Worm (Caenorhabditis elegans): ENCODE measurements around the gene Y45G5AM.7.
A peak's percentile ranks its signal among the peaks of the same experiment; 100 is the strongest.

Y45G5AM.7 gene

ce11 chrV:4185885-4186284 lies 15.8 kb upstream of the Y45G5AM.7 start:
- TF ChIP-seq dmd-4 (tag; optimal IDR thresholded peaks at IDR 0.05) (no peak), Y55F3AM.14 (GFP tag; optimal IDR thresholded peaks at IDR 0.05) (no peak), ztf-4 (tag; optimal IDR thresholded peaks at IDR 0.05) (no peak), fos-1 (tag; optimal IDR thresholded peaks at IDR 0.05) (peak; percentile 5)

DNA sequence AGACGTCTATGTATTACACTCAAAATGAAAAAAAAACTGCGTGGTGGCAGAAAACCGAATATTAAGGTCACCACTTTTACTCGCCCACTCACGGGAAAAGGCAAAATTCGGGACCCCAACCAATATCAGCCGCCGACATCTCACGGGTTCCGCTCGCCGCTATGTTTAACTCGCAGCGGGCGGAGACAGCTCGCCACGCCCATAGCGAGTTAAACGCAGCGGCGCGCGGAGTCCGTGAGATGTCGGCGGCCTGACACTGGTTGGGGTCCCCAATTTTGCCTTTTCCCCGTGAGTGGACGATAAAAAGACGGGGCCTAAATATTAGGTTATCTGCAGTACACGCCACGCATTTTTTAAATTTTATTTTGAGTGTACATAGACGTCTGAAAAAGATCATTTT lies 12.5 kb upstream of the Y45G5AM.7 start:
- TF ChIP-seq lin-13 (GFP tag; optimal IDR thresholded peaks at IDR 0.05) (no peak), mdl-1 (tag; optimal IDR thresholded peaks at IDR 0.05) (no peak), mab-5 (tag; optimal IDR thresholded peaks at IDR 0.05) (no peak), peb-1 (tag; optimal IDR thresholded peaks at IDR 0.05) (no peak), nhr-237 (tag; optimal IDR thresholded peaks at IDR 0.05) (no peak), ama-1 (optimal IDR thresholded peaks at IDR 0.05) (no peak), alr-1 (tag; optimal IDR thresholded peaks at IDR 0.05) (no peak), sem-4 (tag; optimal IDR thresholded peaks at IDR 0.05) (no peak), nhr-21 (tag; optimal IDR thresholded peaks at IDR 0.05) (no peak), unc-55 (GFP tag; optimal IDR thresholded peaks at IDR 0.05) (no peak), ZK546.5 (tag; optimal IDR thresholded peaks at IDR 0.05) (no peak), nhr-6 (tag; optimal IDR thresholded peaks at IDR 0.05) (no peak), mbf-1 (tag; optimal IDR thresholded peaks at IDR 0.05) (no peak), ceh-82 (tag; optimal IDR thresholded peaks at IDR 0.05) (no peak), skn-1 (tag; optimal IDR thresholded peaks at IDR 0.05) (no peak)

ce11 chrV:4181727-4182126 lies 11.7 kb upstream of the Y45G5AM.7 start:
- TF ChIP-seq unc-55 (GFP tag; optimal IDR thresholded peaks at IDR 0.05) (no peak), lsy-2 (tag; optimal IDR thresholded peaks at IDR 0.05) (no peak), ceh-82 (tag; optimal IDR thresholded peaks at IDR 0.05) (no peak), ama-1 (optimal IDR thresholded peaks at IDR 0.05) (no peak)

DNA sequence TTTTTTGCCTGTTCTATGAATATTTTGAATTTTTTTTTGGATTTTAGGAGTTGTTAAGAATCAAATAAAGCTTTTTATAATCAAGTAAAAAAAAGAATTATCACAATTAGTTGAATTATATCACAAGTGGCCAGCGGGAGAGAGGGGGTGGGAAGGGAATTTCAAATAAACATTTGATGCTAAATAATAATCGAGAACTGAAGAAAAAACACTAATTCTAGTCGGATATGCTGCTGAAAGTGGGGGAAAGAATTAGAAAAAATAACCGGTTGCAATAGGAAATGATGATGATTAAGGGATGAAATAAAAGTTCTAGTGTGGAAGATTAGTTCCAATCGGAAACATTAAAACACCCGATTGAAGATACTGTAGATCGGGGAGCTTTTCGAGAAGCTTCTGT lies 11.2 kb upstream of the Y45G5AM.7 start:
- TF ChIP-seq Y55F3AM.14 (GFP tag; optimal IDR thresholded peaks at IDR 0.05): no peak
- TF ChIP-seq skn-1 (tag; optimal IDR thresholded peaks at IDR 0.05): no peak
- TF ChIP-seq lin-11 (tag; optimal IDR thresholded peaks at IDR 0.05): no peak
- no peak for TF ChIP-seq unc-39 (tag; optimal IDR thresholded peaks at IDR 0.05)
- TF ChIP-seq sma-9 (GFP tag; optimal IDR thresholded peaks at IDR 0.05): no peak
- TF ChIP-seq sma-9 (tag; optimal IDR thresholded peaks at IDR 0.05): no peak
- TF ChIP-seq sma-3 (GFP tag; optimal IDR thresholded peaks at IDR 0.05): no peak
- no peak for TF ChIP-seq ZK546.5 (tag; optimal IDR thresholded peaks at IDR 0.05)
- no peak for TF ChIP-seq F13H6.1 (tag; optimal IDR thresholded peaks at IDR 0.05)
- TF ChIP-seq C34F6.9 (tag; optimal IDR thresholded peaks at IDR 0.05): no peak
- no peak for TF ChIP-seq unc-62 (GFP tag; optimal IDR thresholded peaks at IDR 0.05)
- TF ChIP-seq R02D3.7 (tag; optimal IDR thresholded peaks at IDR 0.05): no peak
- no peak for TF ChIP-seq sem-4 (tag; optimal IDR thresholded peaks at IDR 0.05)
- TF ChIP-seq nhr-21 (tag; optimal IDR thresholded peaks at IDR 0.05): no peak
- no peak for TF ChIP-seq dmd-4 (tag; optimal IDR thresholded peaks at IDR 0.05)
- TF ChIP-seq ztf-4 (tag; optimal IDR thresholded peaks at IDR 0.05): no peak
- no peak for TF ChIP-seq ceh-16 (tag; optimal IDR thresholded peaks at IDR 0.05)
- TF ChIP-seq blmp-1 (tag; optimal IDR thresholded peaks at IDR 0.05; ENCODE audit: insufficient read depth): no peak

DNA sequence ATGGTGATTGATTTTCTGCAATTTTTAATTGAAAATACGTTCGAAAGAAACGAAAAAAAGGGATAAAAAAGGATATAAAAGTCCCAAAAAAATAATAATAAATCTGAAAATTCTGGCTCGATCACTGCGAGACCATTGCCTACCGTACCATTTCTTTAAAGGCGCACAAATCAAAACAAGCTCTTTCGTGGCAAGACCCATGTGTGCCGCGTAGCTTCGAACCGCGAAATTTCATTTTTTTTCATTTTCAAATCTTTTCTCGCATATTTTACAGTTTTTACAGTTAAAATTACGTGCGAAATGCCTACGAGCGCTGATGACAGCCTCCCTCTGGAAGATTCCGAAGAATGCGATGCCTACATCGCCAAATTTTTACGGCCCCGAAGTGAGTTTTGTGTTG lies 5.6 kb upstream of the Y45G5AM.7 start, which contains the start of the genes coh-4 and pid-5:
Gene coh-4 (minus strand): TSS at position 17 of the 400 bp plus-strand sequence.
Gene pid-5 (plus strand): TSS at position 259 of the 400 bp plus-strand sequence.
- TF ChIP-seq nhr-77 (tag; optimal IDR thresholded peaks at IDR 0.05) (no peak), lin-13 (GFP tag; optimal IDR thresholded peaks at IDR 0.05) (no peak), aly-2 (tag; optimal IDR thresholded peaks at IDR 0.05) (no peak), unc-62 (GFP tag; optimal IDR thresholded peaks at IDR 0.05) (no peak), crh-2 (tag; optimal IDR thresholded peaks at IDR 0.05) (no peak), lin-39 (tag; optimal IDR thresholded peaks at IDR 0.05) (no peak), ztf-11 (tag; optimal IDR thresholded peaks at IDR 0.05) (no peak), dmd-4 (tag; optimal IDR thresholded peaks at IDR 0.05) (no peak), peb-1 (tag; optimal IDR thresholded peaks at IDR 0.05) (no peak), elt-3 (tag; optimal IDR thresholded peaks at IDR 0.05) (no peak)

Data from whole organism, L2 larva.